Worm (Caenorhabditis elegans): ENCODE data around the gene mrpl-16.

- TF ChIP-seq athp-1 (tag; optimal IDR thresholded peaks at IDR 0.05) (no peak), F22D6.2 (tag; optimal IDR thresholded peaks at IDR 0.05) (no peak), snpc-1.1 (tag; optimal IDR thresholded peaks at IDR 0.05; ENCODE audit: insufficient read depth) (no peak), madf-3 (GFP tag; IDR thresholded peaks at IDR 0.05) (no peak), ztf-6 (GFP tag; IDR thresholded peaks at IDR 0.05) (no peak), dpl-1 (GFP tag; optimal IDR thresholded peaks at IDR 0.05) (no peak), F23B12.7 (tag; optimal IDR thresholded peaks at IDR 0.05; ENCODE audit: insufficient read depth) (no peak), let-607 (tag; optimal IDR thresholded peaks at IDR 0.05) (no peak), F49E8.2 (tag; optimal IDR thresholded peaks at IDR 0.05; ENCODE audit: insufficient read depth) (no peak), mel-28 (tag; optimal IDR thresholded peaks at IDR 0.05; ENCODE audit: borderline replicate concordance) (no peak), F10E7.11 (tag; optimal IDR thresholded peaks at IDR 0.05) (no peak), unc-62 (GFP tag; optimal IDR thresholded peaks at IDR 0.05) (no peak), snpc-4 (GFP tag; optimal IDR thresholded peaks at IDR 0.05) (no peak), snpc-4 (tag; optimal IDR thresholded peaks at IDR 0.05) (no peak), nfya-1 (tag; optimal IDR thresholded peaks at IDR 0.05; ENCODE audit: borderline replicate concordance, insufficient read depth) (no peak)
Measured at ce11 chrIII:4705207-4705606, 1.0 kb downstream of the mrpl-16 start, which contains the start of gene pgap-2.

All from whole organism, young adult.